Worm (Caenorhabditis elegans) whole organism, L4/young adult: ENCODE data around the gene fil-2.

ENCODE experiments used
- W03F9.2 ChIP-seq: fragments of 150-350 bp; optimal IDR thresholded peaks from 2 replicates; lab custom pipeline; 2014; ENCODE audit warnings: missing biosample characterization, missing genetic modification characterization
- dao-5 ChIP-seq: sonication (generic microtip); optimal IDR thresholded peaks from 2 replicates; lab custom pipeline; 2016; ENCODE audit warnings: missing genotype, missing genetic modification characterization, moderate library complexity, missing compliant biosample characterization
- him-1 ChIP-seq: sonication (generic microtip); optimal IDR thresholded peaks from 2 replicates; lab custom pipeline; 2016; ENCODE audit warnings: missing genotype, missing genetic modification reagents, missing genetic modification characterization, missing compliant biosample characterization

DNA sequence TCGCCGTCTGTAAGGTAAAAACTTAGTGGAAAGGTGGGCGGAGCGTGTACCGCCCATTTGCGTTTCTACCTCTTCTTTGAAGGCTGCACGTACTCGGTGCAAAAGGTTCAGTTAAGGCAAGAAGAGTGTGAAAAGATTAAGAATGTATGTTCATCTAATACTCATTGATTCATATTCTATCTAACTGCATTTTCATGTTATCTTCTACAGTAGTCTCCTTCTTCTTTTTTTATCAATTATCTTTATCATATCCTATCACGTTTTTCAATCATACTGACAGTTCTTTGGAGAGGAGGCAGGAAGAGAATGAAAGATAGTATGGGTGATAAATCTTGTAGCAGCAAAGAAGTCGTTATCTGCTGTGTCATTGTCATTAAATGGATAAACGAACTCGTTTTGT is 31.4 kb upstream of the fil-2 start:
- no peak for TF ChIP-seq him-1 (tag; lab: Kevin White, UChicago)
- no peak for TF ChIP-seq W03F9.2
- no peak for TF ChIP-seq dao-5 (tag; lab: Kevin White, UChicago)
